Worm (Caenorhabditis elegans) whole organism, L3 larva: ENCODE results near the gene lec-8.

Experiments
- ZK546.5 ChIP-seq: sonication (generic microtip); optimal IDR thresholded peaks from 2 replicates; lab custom pipeline; 2017; ENCODE audit warnings: missing biosample characterization, missing genetic modification characterization
- aly-2 ChIP-seq: fragments of 150-350 bp; optimal IDR thresholded peaks from 2 replicates; lab custom pipeline; 2014; ENCODE audit warnings: missing biosample characterization, missing genetic modification characterization
- ceh-16 ChIP-seq: sonication (generic microtip); optimal IDR thresholded peaks from 2 replicates; lab custom pipeline; 2017; ENCODE audit warnings: missing biosample characterization, missing genetic modification characterization
- ceh-28 ChIP-seq: fragments of 150-350 bp; optimal IDR thresholded peaks from 2 replicates; lab custom pipeline; 2014; ENCODE audit warnings: missing biosample characterization, missing genetic modification reagents, missing genetic modification characterization
- egl-5 ChIP-seq: fragments of 150-350 bp; optimal IDR thresholded peaks from 2 replicates; lab custom pipeline; 2017; ENCODE audit warnings: missing biosample characterization, missing genetic modification reagents, missing genetic modification characterization, inconsistent platforms
- elt-1 ChIP-seq: fragments of 150-350 bp; optimal IDR thresholded peaks from 2 replicates; lab custom pipeline; 2014; ENCODE audit warnings: missing biosample characterization, missing genetic modification characterization
- elt-2 ChIP-seq: sonication (generic microtip); optimal IDR thresholded peaks from 2 replicates; lab custom pipeline; 2016; ENCODE audit warnings: missing genetic modification reagents, mild to moderate bottlenecking, missing genetic modification characterization, missing compliant biosample characterization
- elt-3 ChIP-seq, 3 experiments: fragments of 150-350 bp in 1 of 3; sonication (generic microtip) in 2 of 3; optimal IDR thresholded peaks; 2 replicates in 2 of 3; 4 replicates in 1 of 3; lab custom pipeline; 2014 to 2017; ENCODE audit warnings: missing biosample characterization in 3 of 3, missing genetic modification characterization in 3 of 3
- fkh-10 ChIP-seq: sonication (generic microtip); optimal IDR thresholded peaks from 2 replicates; lab custom pipeline; 2017; ENCODE audit warnings: missing biosample characterization, missing genetic modification reagents, missing genetic modification characterization
- hmg-11 ChIP-seq: sonication (generic microtip); optimal IDR thresholded peaks from 2 replicates; lab custom pipeline; 2016; ENCODE audit warnings: missing genetic modification characterization, missing compliant biosample characterization
- jun-1 ChIP-seq: fragments of 150-350 bp; optimal IDR thresholded peaks from 2 replicates; lab custom pipeline; 2014; ENCODE audit warnings: missing biosample characterization, missing genetic modification reagents, missing genetic modification characterization
- lin-15B ChIP-seq: fragments of 150-350 bp; optimal IDR thresholded peaks from 2 replicates; lab custom pipeline; 2014; ENCODE audit warnings: missing biosample characterization, missing genetic modification characterization
- lin-39 ChIP-seq: fragments of 150-350 bp; optimal IDR thresholded peaks from 2 replicates; lab custom pipeline; 2018; ENCODE audit warnings: missing biosample characterization, missing genetic modification reagents, missing genetic modification characterization
- lsy-12 ChIP-seq: sonication (generic microtip); optimal IDR thresholded peaks from 2 replicates; lab custom pipeline; 2016; ENCODE audit warnings: mild to moderate bottlenecking, missing genetic modification characterization, missing compliant biosample characterization
- mdl-1 ChIP-seq: fragments of 150-350 bp; optimal IDR thresholded peaks from 2 replicates; lab custom pipeline; 2014; ENCODE audit warnings: missing biosample characterization, missing genetic modification characterization
- mml-1 ChIP-seq: fragments of 150-350 bp; sonication (generic microtip); optimal IDR thresholded peaks from 3 replicates; lab custom pipeline; 2014; ENCODE audit warnings: missing biosample characterization, missing genetic modification characterization
- nfya-1 ChIP-seq: sonication (generic microtip); optimal IDR thresholded peaks from 2 replicates; lab custom pipeline; 2017; ENCODE audit warnings: missing genetic modification characterization, mild to moderate bottlenecking, missing compliant biosample characterization, antibody characterized with exemption, moderate library complexity; ENCODE audit not compliant: insufficient read depth
- nhr-12 ChIP-seq: fragments of 150-350 bp; optimal IDR thresholded peaks from 2 replicates; lab custom pipeline; 2014; ENCODE audit warnings: missing biosample characterization, missing genetic modification characterization
- nhr-23 ChIP-seq: fragments of 150-350 bp; optimal IDR thresholded peaks from 2 replicates; lab custom pipeline; 2014; ENCODE audit warnings: missing biosample characterization, missing genetic modification reagents, missing genetic modification characterization
- nhr-237 ChIP-seq: fragments of 150-350 bp; optimal IDR thresholded peaks from 2 replicates; lab custom pipeline; 2014; ENCODE audit warnings: missing biosample characterization, missing genetic modification characterization
- nhr-28 ChIP-seq: fragments of 150-350 bp; optimal IDR thresholded peaks from 2 replicates; lab custom pipeline; 2014; ENCODE audit warnings: missing biosample characterization, missing genetic modification characterization
- nhr-67 ChIP-seq: fragments of 150-350 bp; optimal IDR thresholded peaks from 2 replicates; lab custom pipeline; 2014; ENCODE audit warnings: missing biosample characterization, missing genetic modification characterization
- pha-4 ChIP-seq: fragments of 150-350 bp; optimal IDR thresholded peaks from 2 replicates; lab custom pipeline; 2014; ENCODE audit warnings: missing biosample characterization, missing genetic modification reagents, missing genetic modification characterization
- pqm-1 ChIP-seq: fragments of 150-350 bp; optimal IDR thresholded peaks from 2 replicates; lab custom pipeline; 2017; ENCODE audit warnings: missing biosample characterization, missing genetic modification characterization, inconsistent platforms
- sea-2 ChIP-seq: fragments of 150-350 bp; sonication (generic microtip); optimal IDR thresholded peaks from 4 replicates; lab custom pipeline; 2014; ENCODE audit warnings: missing biosample characterization, missing genetic modification reagents, missing genetic modification characterization
- skn-1 ChIP-seq: fragments of 150-350 bp; optimal IDR thresholded peaks from 2 replicates; lab custom pipeline; 2014; ENCODE audit warnings: missing biosample characterization, missing genetic modification characterization
- tbx-2 ChIP-seq: sonication (generic microtip); optimal IDR thresholded peaks from 2 replicates; lab custom pipeline; 2016; ENCODE audit warnings: mild to moderate bottlenecking, missing genetic modification characterization, missing compliant biosample characterization
- unc-62 ChIP-seq: fragments of 150-350 bp; sonication (generic microtip); optimal IDR thresholded peaks from 4 replicates; lab custom pipeline; 2014; ENCODE audit warnings: missing biosample characterization, missing genetic modification reagents, missing genetic modification characterization
- zag-1 ChIP-seq: fragments of 150-350 bp; optimal IDR thresholded peaks from 2 replicates; lab custom pipeline; 2014; ENCODE audit warnings: missing biosample characterization, missing genetic modification characterization
- ztf-11 ChIP-seq: fragments of 150-350 bp; optimal IDR thresholded peaks from 2 replicates; lab custom pipeline; 2014; ENCODE audit warnings: missing biosample characterization, missing genetic modification characterization
- ztf-4 ChIP-seq: fragments of 150-350 bp; optimal IDR thresholded peaks from 2 replicates; lab custom pipeline; 2014; ENCODE audit warnings: missing biosample characterization, missing genetic modification characterization

lec-8 gene

DNA sequence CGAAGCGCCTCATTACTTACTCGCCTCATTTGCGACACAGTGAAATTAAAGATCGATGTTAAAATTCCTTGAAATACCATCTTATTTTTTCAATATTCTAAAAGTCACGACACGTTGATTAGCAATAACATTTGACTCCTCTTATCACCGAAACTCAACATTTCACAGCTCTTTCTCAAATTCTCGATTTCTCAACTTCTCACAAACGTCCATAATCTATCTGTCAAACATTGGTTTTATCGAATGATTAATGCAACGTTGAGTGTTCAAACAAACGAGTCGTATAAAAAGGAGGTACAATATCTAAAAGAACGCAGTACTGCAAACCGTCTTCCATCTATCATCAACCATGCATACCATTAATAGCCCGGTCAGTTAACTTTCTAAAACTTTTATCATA, at the start of gene lec-8:
Gene lec-8, plus strand, starts transcription at position 314 of the 400 bp plus-strand sequence.
- TF ChIP-seq mdl-1 (no peak), jun-1 (tag; lab: Kevin White, UChicago) (peak; percentile 60), elt-2 (tag; lab: Kevin White, UChicago) (peak; percentile 89)

DNA sequence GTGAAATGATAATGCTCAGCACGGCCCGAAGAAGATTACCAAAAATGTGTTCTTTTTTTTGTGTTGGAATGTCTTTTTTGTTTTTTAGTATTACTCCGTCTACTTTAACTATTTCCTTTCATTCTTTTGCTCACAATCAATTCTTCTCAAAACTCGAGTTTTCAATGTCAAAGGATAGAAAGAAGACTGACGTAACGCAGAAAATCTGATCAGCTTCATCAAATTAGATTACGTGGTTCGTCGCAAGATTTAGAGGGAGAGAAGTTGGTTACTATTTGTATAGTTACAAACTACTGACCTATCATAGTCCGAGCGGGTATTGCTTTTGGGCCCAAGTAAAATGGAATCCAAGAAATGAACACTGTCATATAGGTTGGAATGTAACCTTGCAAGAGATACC, 46.8 kb upstream of the lec-8 start:
- no peak for TF ChIP-seq nhr-237 (tag; lab: Kevin White, UChicago)
- TF ChIP-seq lin-15B (tag; lab: Kevin White, UChicago), result no peak
- no peak for TF ChIP-seq aly-2 (tag; lab: Kevin White, UChicago)
- TF ChIP-seq fkh-10 (GFP tag; lab: Kevin White, UChicago), result peak; percentile 91
- TF ChIP-seq, all 47 proteins: peak for 1

DNA sequence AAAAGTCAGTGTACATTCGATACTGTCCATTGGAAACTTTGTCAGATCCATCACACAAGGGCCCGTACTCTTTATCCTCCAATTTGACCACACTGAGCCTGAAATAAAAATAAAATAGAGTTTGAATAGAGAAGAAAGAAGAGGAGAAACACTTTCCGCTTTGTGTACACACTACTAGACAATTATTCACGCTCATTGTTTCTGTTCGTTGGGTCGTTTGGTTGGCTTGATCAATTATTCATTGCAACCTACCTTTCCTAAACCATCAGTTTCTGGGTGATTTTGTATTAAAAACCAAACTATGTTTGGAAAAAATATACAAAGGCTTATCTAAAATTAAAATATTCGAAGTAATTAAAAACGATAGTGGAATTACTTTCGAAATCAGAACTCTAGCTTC, 45.6 kb upstream of the lec-8 start:
- TF ChIP-seq elt-1 (tag; lab: Kevin White, UChicago) (no peak), pha-4 (tag; lab: Kevin White, UChicago) (no peak), pqm-1 (tag; lab: Kevin White, UChicago) (no peak), nhr-12 (tag; lab: Kevin White, UChicago) (no peak), nhr-67 (tag; lab: Kevin White, UChicago) (no peak), aly-2 (tag; lab: Kevin White, UChicago) (no peak), jun-1 (tag; lab: Kevin White, UChicago) (no peak), skn-1 (tag; lab: Kevin White, UChicago) (no peak)

DNA sequence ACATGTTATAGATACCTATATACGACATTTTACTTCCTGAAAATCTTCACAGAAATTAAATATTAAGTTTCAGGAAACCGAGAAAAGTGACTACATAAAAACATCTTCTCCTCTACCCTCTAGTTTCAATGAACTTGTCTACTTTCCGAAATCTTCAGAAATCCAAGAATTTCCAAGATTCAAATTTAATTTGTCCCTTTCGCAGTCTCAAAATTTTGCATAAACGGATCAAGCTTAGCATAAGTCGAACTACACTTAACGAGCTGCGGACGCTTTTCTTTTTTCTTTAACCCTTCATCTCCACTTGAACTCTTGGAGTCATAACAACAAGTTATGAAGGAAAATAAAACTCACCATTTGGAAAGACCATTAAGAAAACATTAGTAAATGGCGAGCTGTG, 44.9 kb upstream of the lec-8 start:
- TF ChIP-seq fkh-10 (GFP tag; lab: Kevin White, UChicago) (peak; percentile 80), unc-62 (GFP tag; lab: Kevin White, UChicago) (no peak)
- TF ChIP-seq, all 47 proteins: peak for 1

DNA sequence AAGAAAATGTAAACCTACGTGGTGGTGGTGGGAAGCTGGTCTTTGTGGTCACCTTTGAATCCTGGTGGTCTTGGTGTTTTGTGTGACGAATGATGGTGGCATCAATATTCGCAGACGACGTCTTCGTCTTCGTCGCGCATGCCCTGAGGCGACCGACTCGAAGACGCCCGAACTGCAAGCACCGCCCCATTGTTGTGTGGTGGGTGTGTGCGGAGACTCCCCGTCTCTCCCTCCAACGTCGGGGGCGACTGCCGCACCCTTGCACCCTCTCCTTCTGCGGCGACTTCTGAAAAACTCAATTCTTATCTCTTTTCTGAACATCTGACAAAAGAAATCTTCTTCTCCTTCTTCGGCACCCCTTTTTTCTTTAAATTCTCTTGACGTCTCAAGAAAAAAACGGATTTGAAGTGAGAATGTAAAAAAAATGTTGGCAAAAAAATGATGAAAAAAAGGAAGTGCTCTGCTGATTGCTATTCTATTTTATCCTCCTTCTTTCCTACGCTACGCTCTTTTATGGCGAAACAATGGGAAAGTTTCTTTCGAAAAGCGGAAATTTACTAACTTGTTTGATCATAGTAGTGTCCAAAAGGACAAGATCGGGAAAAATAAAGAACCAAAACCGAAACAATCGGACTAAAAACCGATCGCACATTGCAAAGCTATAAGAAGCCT, 42.9 kb upstream of the lec-8 start, which contains the start of gene lgc-47:
Gene lgc-47, minus strand, starts transcription at position 286 of the 672 bp plus-strand sequence.
- TF ChIP-seq fkh-10 (GFP tag; lab: Kevin White, UChicago) (peak; percentile 85), elt-1 (tag; lab: Kevin White, UChicago) (no peak)

DNA sequence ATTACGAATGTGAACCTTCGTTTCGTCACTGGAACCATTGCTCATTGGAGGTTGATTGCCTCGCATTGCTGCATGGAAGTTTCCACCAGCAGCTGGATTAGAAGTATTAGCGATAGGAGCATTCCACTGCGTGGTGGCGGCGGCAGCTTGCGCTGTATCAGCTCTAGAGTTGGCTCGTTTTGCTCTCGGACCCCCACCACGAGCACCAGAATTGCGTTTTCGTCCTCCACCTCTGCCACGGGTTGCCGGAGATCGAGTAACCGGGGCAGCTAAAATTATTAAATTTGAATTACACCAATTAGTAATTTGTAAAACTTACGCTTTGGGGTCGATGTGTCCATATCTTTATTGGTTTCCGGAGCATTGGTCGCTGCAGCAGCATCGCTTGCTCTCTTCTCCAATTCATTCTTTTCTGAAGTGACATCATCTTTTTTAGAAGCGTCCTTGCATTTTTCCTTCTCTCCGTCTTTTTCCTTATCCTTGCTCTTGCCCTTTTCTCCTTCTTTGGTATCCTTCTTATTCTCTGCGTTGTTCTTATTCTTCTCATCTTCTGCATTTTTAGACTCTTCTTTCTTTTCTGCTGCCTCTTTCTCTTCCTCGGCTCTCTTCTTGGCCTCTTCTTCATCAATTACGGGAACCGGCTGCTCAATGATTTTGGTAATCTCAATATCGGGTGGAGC, 36.1 kb upstream of the lec-8 start:
- TF ChIP-seq zag-1 (no peak), pqm-1 (tag; lab: Kevin White, UChicago) (no peak), lin-15B (tag; lab: Kevin White, UChicago) (no peak), lin-39 (tag; lab: Kevin White, UChicago) (peak; percentile 49), nhr-28 (tag; lab: Kevin White, UChicago) (no peak), jun-1 (tag; lab: Kevin White, UChicago) (no peak)

DNA sequence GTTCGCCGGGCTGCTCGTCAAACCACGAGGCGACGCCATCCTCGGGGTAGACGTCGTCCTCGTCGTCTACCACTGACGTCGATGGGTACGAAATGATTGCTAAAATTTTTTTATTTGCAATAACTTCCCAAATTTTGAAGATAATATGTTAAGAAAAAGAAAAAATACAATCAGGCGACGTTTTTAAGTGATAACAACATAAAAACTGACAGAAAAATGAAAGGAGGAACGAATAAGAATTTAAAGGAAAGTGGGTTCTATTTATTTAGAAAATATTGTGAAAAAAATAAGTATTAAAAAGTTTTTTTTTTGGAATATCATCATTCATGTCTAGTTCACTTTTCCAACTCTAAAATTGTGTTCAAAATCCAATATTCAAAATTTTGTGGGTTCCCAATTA, 28.2 kb upstream of the lec-8 start, which contains the start of gene dpy-22:
Gene dpy-22, minus strand, starts transcription at position 101 of the 400 bp plus-strand sequence.
- no peak for TF ChIP-seq tbx-2
- TF ChIP-seq ceh-16 (tag; lab: Kevin White, UChicago), result no peak
- TF ChIP-seq ztf-11 (tag; lab: Kevin White, UChicago), result no peak
- no peak for TF ChIP-seq sea-2 (GFP tag; lab: Kevin White, UChicago)
- TF ChIP-seq egl-5 (tag; lab: Kevin White, UChicago), result no peak
- no peak for TF ChIP-seq pqm-1 (tag; lab: Kevin White, UChicago)
- TF ChIP-seq nhr-12 (tag; lab: Kevin White, UChicago), result no peak

DNA sequence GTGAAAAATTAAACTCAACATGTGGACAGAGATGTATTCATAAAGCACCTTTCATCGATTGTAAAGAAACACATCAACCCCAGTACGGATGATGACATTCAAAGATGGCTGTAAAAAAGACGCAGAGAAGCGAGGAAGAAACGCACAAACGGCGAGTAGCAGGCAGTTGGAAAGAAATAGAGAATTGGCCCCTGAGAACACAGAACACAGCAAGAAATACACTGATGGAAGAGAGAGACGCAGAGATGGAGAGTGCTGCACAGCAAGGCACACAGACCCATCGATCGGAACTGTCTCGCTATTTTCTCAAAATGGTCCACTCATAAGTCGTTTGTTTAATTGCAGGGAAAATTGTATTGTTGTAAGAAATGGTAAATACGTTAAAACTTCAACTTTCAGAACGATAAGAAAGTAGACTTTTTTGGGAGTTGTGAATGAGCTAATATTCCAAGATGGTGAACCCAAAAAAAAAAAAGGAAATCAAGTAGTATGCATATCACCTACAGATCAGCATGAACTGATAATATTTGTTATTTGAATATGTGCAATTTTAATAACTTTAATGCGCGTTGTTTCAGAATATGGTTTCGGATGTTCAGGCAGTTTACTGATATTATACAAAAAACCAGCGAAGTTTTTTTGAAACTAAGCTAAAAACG, 27.6 kb upstream of the lec-8 start:
- TF ChIP-seq mdl-1 (no peak), egl-5 (tag; lab: Kevin White, UChicago) (peak; percentile 73), ZK546.5 (tag; lab: Kevin White, UChicago) (no peak), ceh-28 (tag; lab: Kevin White, UChicago) (peak; percentile 60), lsy-12 (tag; lab: Kevin White, UChicago) (no peak), lin-15B (tag; lab: Kevin White, UChicago) (no peak), zag-1 (no peak), nhr-12 (tag; lab: Kevin White, UChicago) (no peak), sea-2 (GFP tag; lab: Kevin White, UChicago) (no peak), mml-1 (tag; lab: Kevin White, UChicago) (no peak), ztf-4 (tag; lab: Kevin White, UChicago) (no peak), ztf-11 (tag; lab: Kevin White, UChicago) (no peak), hmg-11 (tag; lab: Kevin White, UChicago) (peak; percentile 90), pha-4 (tag; lab: Kevin White, UChicago) (no peak), nfya-1 (tag; lab: Kevin White, UChicago) (peak; percentile 70), nhr-23 (tag; lab: Kevin White, UChicago) (peak; percentile 50), elt-3 (tag; optimal IDR thresholded peaks at IDR 0.05; lab: Kevin White, UChicago) (no peak), lin-39 (tag; lab: Kevin White, UChicago) (peak; percentile 52), skn-1 (tag; lab: Kevin White, UChicago) (peak; percentile 95), pqm-1 (tag; lab: Kevin White, UChicago) (peak; percentile 55), fkh-10 (GFP tag; lab: Kevin White, UChicago) (no peak)
